Fruit fly (Drosophila melanogaster): ENCODE data around the gene mRpS2.

mRpS2 gene

DNA sequence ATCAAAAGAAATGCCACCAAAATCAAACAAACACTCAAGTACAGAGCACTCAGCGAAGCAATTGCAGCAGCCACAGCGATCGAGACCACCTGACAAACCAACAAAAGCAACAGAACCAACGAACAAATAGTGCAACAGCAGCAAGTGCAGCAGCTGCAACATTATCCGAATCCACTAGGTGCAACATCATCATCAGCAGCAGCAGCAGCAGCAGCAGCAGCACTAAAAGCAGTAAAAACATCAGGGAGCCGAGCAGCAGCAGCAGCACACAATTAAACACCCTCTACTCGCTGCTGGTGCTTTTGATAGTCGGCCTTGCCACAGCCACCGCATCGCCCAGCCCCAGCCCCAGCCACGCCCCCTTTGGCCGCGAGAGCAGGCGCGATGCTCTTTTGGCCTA is 15.2 kb upstream of the mRpS2 start:
- peak; percentile 85 for TF ChIP-seq Dfd (GFP tag; optimal IDR thresholded peaks at IDR 0.05)
- no peak for TF ChIP-seq dl (GFP tag; optimal IDR thresholded peaks at IDR 0.05; ENCODE audit: insufficient read depth in 1 of 2, partially characterized antibody in 2 of 2)

DNA sequence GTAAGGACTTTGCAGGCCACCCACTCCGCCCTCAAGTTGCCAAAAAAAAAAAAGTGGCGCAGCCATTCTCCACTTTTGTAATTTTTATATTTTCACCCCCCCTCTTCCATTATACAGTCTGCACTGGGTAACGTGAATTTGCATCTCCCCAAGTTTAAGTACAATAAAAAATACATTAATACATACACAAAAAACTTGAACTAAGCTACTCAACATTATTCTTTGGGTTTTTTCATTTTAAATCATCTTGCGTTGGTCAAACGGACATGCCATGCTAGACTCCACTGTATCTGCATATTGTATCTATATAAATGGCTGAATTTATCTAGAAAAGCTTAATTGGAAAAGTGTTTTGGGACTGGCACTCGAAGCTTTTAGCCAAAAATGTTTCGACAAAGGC is 11.3 kb upstream of the mRpS2 start:
- no peak for TF ChIP-seq Hnf4 (GFP tag; optimal IDR thresholded peaks at IDR 0.05)
- no peak for TF ChIP-seq psq (GFP tag; optimal IDR thresholded peaks at IDR 0.05)
- TF ChIP-seq foxo (GFP tag; optimal IDR thresholded peaks at IDR 0.05): peak in 1 of 2 experiments; percentile 10
- TF ChIP-seq HLH106 (tag; optimal IDR thresholded peaks at IDR 0.05): peak; percentile 18

DNA sequence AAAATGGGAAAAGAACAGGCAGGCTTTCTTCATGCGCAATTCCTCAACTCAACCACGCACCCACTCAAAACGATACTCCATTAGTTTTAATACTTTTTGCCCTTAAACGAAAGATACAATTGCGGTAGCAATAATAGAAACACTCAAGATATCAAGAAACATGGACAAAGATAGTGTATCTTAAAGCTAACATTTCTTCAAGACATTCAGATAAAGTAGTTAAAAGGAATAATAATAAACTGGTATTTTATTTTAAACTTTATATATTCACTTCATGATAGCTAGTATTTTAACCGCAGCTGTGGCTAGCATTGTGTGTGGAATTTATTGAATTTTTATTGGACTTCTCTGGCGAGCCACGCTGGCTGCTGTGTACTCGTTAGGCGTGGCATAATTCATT is 5.9 kb upstream of the mRpS2 start:
- TF ChIP-seq OdsH (GFP tag; optimal IDR thresholded peaks at IDR 0.05): peak; percentile 16
- no peak for TF ChIP-seq GATAd (GFP tag; optimal IDR thresholded peaks at IDR 0.05)
- peak; percentile 3 for TF ChIP-seq rgr (GFP tag; optimal IDR thresholded peaks at IDR 0.05)
- TF ChIP-seq HLH106 (tag; optimal IDR thresholded peaks at IDR 0.05): peak; percentile 8
- peak in 1 of 2 experiments; percentile 39 for TF ChIP-seq foxo (GFP tag; optimal IDR thresholded peaks at IDR 0.05)
- TF ChIP-seq CG32264 (GFP tag; optimal IDR thresholded peaks at IDR 0.05): no peak
- peak; percentile 13 for TF ChIP-seq sv (GFP tag; optimal IDR thresholded peaks at IDR 0.05)
- no peak for TF ChIP-seq dl (GFP tag; optimal IDR thresholded peaks at IDR 0.05; ENCODE audit: insufficient read depth in 1 of 2, partially characterized antibody in 2 of 2)

DNA sequence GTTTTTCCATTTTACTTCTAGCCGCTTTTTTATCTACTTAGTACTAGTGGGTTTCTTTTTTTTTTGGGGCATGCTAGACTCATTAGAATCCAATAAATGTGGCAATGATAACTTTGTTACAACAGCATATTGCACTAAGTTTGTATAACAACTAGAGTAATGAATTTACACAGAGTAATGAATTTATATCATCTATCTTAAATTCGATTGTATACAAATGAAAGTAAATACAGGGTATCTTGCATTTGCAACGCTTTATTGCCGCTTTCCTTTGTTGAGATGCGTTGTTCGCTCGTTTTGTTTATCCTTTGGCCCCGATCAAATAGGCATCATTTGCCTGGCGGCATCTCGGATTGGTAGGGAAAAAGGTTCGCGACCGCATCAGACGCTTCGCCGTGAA is 4.6 kb upstream of the mRpS2 start:
- TF ChIP-seq CrebA (GFP tag; optimal IDR thresholded peaks at IDR 0.05; ENCODE audit: borderline replicate concordance) (no peak), N (GFP tag; optimal IDR thresholded peaks at IDR 0.05) (no peak), usp (GFP tag; optimal IDR thresholded peaks at IDR 0.05) (no peak), HLH106 (tag; optimal IDR thresholded peaks at IDR 0.05) (no peak), Mio (GFP tag; optimal IDR thresholded peaks at IDR 0.05) (no peak), h (GFP tag; optimal IDR thresholded peaks at IDR 0.05) (no peak), Vsx2 (GFP tag; optimal IDR thresholded peaks at IDR 0.05; ENCODE audit: partially characterized antibody) (no peak), br (GFP tag; optimal IDR thresholded peaks at IDR 0.05) (no peak), CG9705 (GFP tag; optimal IDR thresholded peaks at IDR 0.05) (no peak), Dfd (GFP tag; optimal IDR thresholded peaks at IDR 0.05) (no peak), sv (GFP tag; optimal IDR thresholded peaks at IDR 0.05) (no peak)

DNA sequence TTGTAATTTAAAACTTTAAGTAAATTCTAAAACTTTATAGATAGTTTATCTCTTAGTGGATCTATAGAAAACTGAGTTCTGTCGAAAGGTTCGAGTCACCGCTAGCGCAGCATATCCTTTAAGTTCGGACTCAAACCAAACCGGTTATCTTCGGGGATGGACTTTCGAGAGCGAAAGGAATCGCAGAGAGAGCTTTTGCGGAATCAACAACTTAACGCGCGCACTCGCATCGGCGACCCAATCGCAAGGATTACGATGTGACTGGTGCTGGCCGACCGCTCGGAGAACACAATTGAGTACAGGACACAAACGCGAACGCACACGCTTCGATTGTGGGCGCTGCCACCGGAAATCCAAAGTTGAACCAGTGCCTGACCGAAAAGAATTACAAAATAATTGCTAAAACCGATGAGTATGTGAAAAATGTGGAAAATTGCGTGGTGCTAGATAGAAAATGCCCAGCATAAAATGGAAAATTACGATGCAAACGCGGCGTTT is 2.4 kb upstream of the mRpS2 start, which contains the start of gene smog:
Gene smog, plus strand, starts transcription at position 260 of the 498 bp plus-strand sequence.
- no peak for TF ChIP-seq dsf (GFP tag; optimal IDR thresholded peaks at IDR 0.05; ENCODE audit: borderline replicate concordance)
- TF ChIP-seq Hnf4 (GFP tag; optimal IDR thresholded peaks at IDR 0.05): no peak

DNA sequence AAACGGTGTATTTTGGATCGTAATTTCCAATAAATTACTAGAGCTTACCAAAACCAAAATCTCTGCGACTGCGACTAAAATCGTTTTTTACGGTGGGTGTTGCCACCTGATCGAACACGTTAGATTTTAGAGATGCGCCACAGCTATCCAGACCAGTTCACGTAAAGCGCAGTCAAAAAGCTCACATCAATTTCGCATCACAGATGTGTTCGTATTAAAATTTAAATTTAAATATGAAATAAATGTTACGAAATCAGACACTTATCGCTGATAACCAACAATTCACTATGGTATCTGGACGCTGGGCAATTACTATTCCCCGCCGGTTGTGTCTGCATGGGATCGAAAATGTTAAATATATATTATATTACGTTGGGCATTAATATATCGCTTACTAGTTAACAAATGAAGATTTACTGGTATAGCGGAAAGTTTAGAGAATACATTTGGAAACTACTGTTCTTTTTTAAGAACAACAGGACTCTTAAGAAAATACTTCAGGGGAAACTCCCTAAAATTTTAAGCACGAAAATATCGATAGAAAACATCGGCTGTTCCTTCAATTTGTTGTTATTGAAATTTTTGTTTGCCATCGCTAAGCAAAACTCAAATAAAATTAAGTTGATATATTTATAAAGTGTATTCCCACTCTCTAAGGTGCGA is 2.9 kb downstream of the mRpS2 start, which contains the start of the genes mxt and CG11927:
Gene mxt, minus strand, starts transcription at position 105 of the 663 bp plus-strand sequence.
Gene CG11927, plus strand, starts transcription at position 576 of the 663 bp plus-strand sequence.
- TF ChIP-seq Hr83 (GFP tag; optimal IDR thresholded peaks at IDR 0.05; ENCODE audit: poor library complexity, severe bottlenecking) (peak; percentile 67), Abd-B (GFP tag; optimal IDR thresholded peaks at IDR 0.05) (no peak), GATAd (GFP tag; optimal IDR thresholded peaks at IDR 0.05) (no peak), CrebA (GFP tag; optimal IDR thresholded peaks at IDR 0.05; ENCODE audit: borderline replicate concordance) (no peak), Rel (GFP tag; optimal IDR thresholded peaks at IDR 0.05) (no peak), Rel (tag; optimal IDR thresholded peaks at IDR 0.05) (peak; percentile 100), Jra (GFP tag; optimal IDR thresholded peaks at IDR 0.05) (no peak), dl (GFP tag; optimal IDR thresholded peaks at IDR 0.05; ENCODE audit: insufficient read depth in 1 of 2, partially characterized antibody in 2 of 2) (no peak), Dif (GFP tag; optimal IDR thresholded peaks at IDR 0.05; ENCODE audit: partially characterized antibody) (no peak), h (GFP tag; optimal IDR thresholded peaks at IDR 0.05) (peak; percentile 45), foxo (GFP tag; optimal IDR thresholded peaks at IDR 0.05) (peak in 1 of 2 experiments; percentile 62), sv (GFP tag; optimal IDR thresholded peaks at IDR 0.05) (peak; percentile 57), Dfd (GFP tag; optimal IDR thresholded peaks at IDR 0.05) (no peak), Myc (optimal IDR thresholded peaks at IDR 0.05) (peak; percentile 67), tai (GFP tag; optimal IDR thresholded peaks at IDR 0.05) (no peak), jim (GFP tag; optimal IDR thresholded peaks at IDR 0.05) (peak; percentile 54), sage (GFP tag; optimal IDR thresholded peaks at IDR 0.05) (peak; percentile 31), ey (GFP tag; optimal IDR thresholded peaks at IDR 0.05) (peak; percentile 38), rgr (GFP tag; optimal IDR thresholded peaks at IDR 0.05) (peak; percentile 42), HLH106 (tag; optimal IDR thresholded peaks at IDR 0.05) (peak; percentile 62), dsf (GFP tag; optimal IDR thresholded peaks at IDR 0.05; ENCODE audit: borderline replicate concordance) (no peak), lola (GFP tag; optimal IDR thresholded peaks at IDR 0.05) (no peak), brk (GFP tag; optimal IDR thresholded peaks at IDR 0.05) (no peak), woc (GFP tag; optimal IDR thresholded peaks at IDR 0.05) (peak; percentile 62), psq (GFP tag; optimal IDR thresholded peaks at IDR 0.05) (peak; percentile 43), Sp1 (GFP tag; optimal IDR thresholded peaks at IDR 0.05) (peak; percentile 41), usp (GFP tag; optimal IDR thresholded peaks at IDR 0.05) (no peak), CG32264 (GFP tag; optimal IDR thresholded peaks at IDR 0.05) (no peak), pan (optimal IDR thresholded peaks at IDR 0.05) (no peak), br (GFP tag; optimal IDR thresholded peaks at IDR 0.05) (peak; percentile 2), OdsH (GFP tag; optimal IDR thresholded peaks at IDR 0.05) (no peak), Hnf4 (GFP tag; optimal IDR thresholded peaks at IDR 0.05) (no peak), Vsx2 (GFP tag; optimal IDR thresholded peaks at IDR 0.05; ENCODE audit: partially characterized antibody) (no peak)
